Worm (Caenorhabditis elegans) whole organism, late embryonic: ENCODE data around the gene eor-1.

Source experiments
- C08G9.2 ChIP-seq: sonication (generic microtip); optimal IDR thresholded peaks from 2 replicates; lab custom pipeline; 2016; ENCODE audit warnings: mild to moderate bottlenecking, missing genetic modification characterization, moderate library complexity, missing compliant biosample characterization
- K02D7.2 ChIP-seq: sonication (generic microtip); optimal IDR thresholded peaks from 2 replicates; lab custom pipeline; 2017; ENCODE audit warnings: mild to moderate bottlenecking, missing genetic modification characterization, missing compliant biosample characterization
- K09A11.1 ChIP-seq: sonication (generic microtip); optimal IDR thresholded peaks from 2 replicates; lab custom pipeline; 2017; ENCODE audit warnings: antibody characterized with exemption, mild to moderate bottlenecking, missing genetic modification characterization, missing compliant biosample characterization; ENCODE audit not compliant: insufficient read depth
- T23F11.4 ChIP-seq: fragments of 200-800 bp; sonication (Bioruptor generic); optimal IDR thresholded peaks from 2 replicates; lab custom pipeline; 2018; ENCODE audit warnings: mild to moderate bottlenecking, missing genetic modification characterization, missing compliant biosample characterization
- Y22D7AL.16 ChIP-seq: sonication (generic microtip); optimal IDR thresholded peaks from 2 replicates; lab custom pipeline; 2016; ENCODE audit warnings: missing genetic modification characterization, missing compliant biosample characterization
- ama-1 ChIP-seq: fragments of 150-350 bp; optimal IDR thresholded peaks from 2 replicates; lab custom pipeline; 2014
- ceh-14 ChIP-seq: sonication (generic microtip); optimal IDR thresholded peaks from 2 replicates; lab custom pipeline; 2016; ENCODE audit warnings: missing genotype, missing genetic modification characterization, missing compliant biosample characterization
- ceh-22 ChIP-seq: sonication (generic microtip); optimal IDR thresholded peaks from 2 replicates; lab custom pipeline; 2017; ENCODE audit warnings: missing biosample characterization, missing genetic modification characterization
- ceh-30 ChIP-seq: fragments of 150-350 bp; optimal IDR thresholded peaks from 2 replicates; lab custom pipeline; 2014; ENCODE audit warnings: missing biosample characterization, missing genetic modification characterization
- ceh-31 ChIP-seq: sonication (generic microtip); optimal IDR thresholded peaks from 2 replicates; lab custom pipeline; 2016; ENCODE audit warnings: missing genetic modification characterization, missing compliant biosample characterization
- ceh-48 ChIP-seq: sonication (generic microtip); optimal IDR thresholded peaks from 2 replicates; lab custom pipeline; 2016; ENCODE audit warnings: missing genetic modification characterization, inconsistent platforms, missing compliant biosample characterization
- ceh-6 ChIP-seq: fragments of 200-800 bp; sonication (Bioruptor generic); optimal IDR thresholded peaks from 2 replicates; lab custom pipeline; 2018; ENCODE audit warnings: mild to moderate bottlenecking, missing genetic modification characterization, missing compliant biosample characterization
- ceh-9 ChIP-seq: sonication (generic microtip); optimal IDR thresholded peaks from 2 replicates; lab custom pipeline; 2016; ENCODE audit warnings: mild to moderate bottlenecking, missing genetic modification characterization, inconsistent platforms, missing compliant biosample characterization
- che-1 ChIP-seq: sonication (generic microtip); optimal IDR thresholded peaks from 2 replicates; lab custom pipeline; 2016; ENCODE audit warnings: mild to moderate bottlenecking, missing genetic modification characterization, missing compliant biosample characterization
- dmd-4 ChIP-seq: sonication (generic microtip); optimal IDR thresholded peaks from 2 replicates; lab custom pipeline; 2016; ENCODE audit warnings: borderline replicate concordance, missing genetic modification characterization, missing compliant biosample characterization
- dve-1 ChIP-seq: sonication (generic microtip); optimal IDR thresholded peaks from 2 replicates; lab custom pipeline; 2017; ENCODE audit warnings: antibody characterized with exemption, mild to moderate bottlenecking, missing genetic modification characterization, missing compliant biosample characterization
- elt-4 ChIP-seq: sonication (generic microtip); optimal IDR thresholded peaks from 2 replicates; lab custom pipeline; 2016; ENCODE audit warnings: missing genetic modification characterization, missing compliant biosample characterization
- fkh-6 ChIP-seq: sonication (generic microtip); optimal IDR thresholded peaks from 2 replicates; lab custom pipeline; 2016; ENCODE audit warnings: missing genetic modification characterization, missing compliant biosample characterization
- gmeb-2 ChIP-seq: sonication (generic microtip); optimal IDR thresholded peaks from 2 replicates; lab custom pipeline; 2016; ENCODE audit warnings: missing genetic modification characterization, inconsistent platforms, missing compliant biosample characterization
- hlh-13 ChIP-seq: fragments of 200-800 bp; sonication (Bioruptor generic); optimal IDR thresholded peaks from 2 replicates; lab custom pipeline; 2018; ENCODE audit warnings: mild to moderate bottlenecking, missing genetic modification characterization, missing compliant biosample characterization
- hlh-6 ChIP-seq: sonication (generic microtip); optimal IDR thresholded peaks from 2 replicates; lab custom pipeline; 2016; ENCODE audit warnings: missing genotype, missing genetic modification characterization, missing compliant biosample characterization
- hlh-8 ChIP-seq: sonication (generic microtip); optimal IDR thresholded peaks from 2 replicates; lab custom pipeline; 2016; ENCODE audit warnings: missing genotype, missing genetic modification characterization, missing compliant biosample characterization
- lim-6 ChIP-seq: sonication (generic microtip); optimal IDR thresholded peaks from 2 replicates; lab custom pipeline; 2016; ENCODE audit warnings: missing genetic modification characterization, missing compliant biosample characterization
- lin-11 ChIP-seq: fragments of 200-800 bp; sonication (Bioruptor generic); optimal IDR thresholded peaks from 2 replicates; lab custom pipeline; 2018; ENCODE audit warnings: mild to moderate bottlenecking, missing genetic modification characterization, missing compliant biosample characterization
- mec-3 ChIP-seq: sonication (generic microtip); optimal IDR thresholded peaks from 2 replicates; lab custom pipeline; 2016; ENCODE audit warnings: borderline replicate concordance, missing genetic modification characterization, missing compliant biosample characterization
- nfya-1 ChIP-seq: sonication (generic microtip); optimal IDR thresholded peaks from 2 replicates; lab custom pipeline; 2017; ENCODE audit warnings: missing genetic modification characterization, mild to moderate bottlenecking, missing compliant biosample characterization, antibody characterized with exemption, moderate library complexity
- nhr-11 ChIP-seq: fragments of 150-350 bp; optimal IDR thresholded peaks from 2 replicates; lab custom pipeline; 2014; ENCODE audit warnings: missing biosample characterization, missing genetic modification characterization
- nhr-232 ChIP-seq: sonication (generic microtip); optimal IDR thresholded peaks from 2 replicates; lab custom pipeline; 2016; ENCODE audit warnings: missing genetic modification characterization, missing compliant biosample characterization
- npax-4 ChIP-seq: sonication (generic microtip); optimal IDR thresholded peaks from 2 replicates; lab custom pipeline; 2016; ENCODE audit warnings: missing genetic modification characterization, missing compliant biosample characterization
- pat-9 ChIP-seq: fragments of 200-800 bp; sonication (Bioruptor generic); optimal IDR thresholded peaks from 2 replicates; lab custom pipeline; 2018; ENCODE audit warnings: mild to moderate bottlenecking, missing genetic modification characterization, moderate library complexity, missing compliant biosample characterization
- pax-1 ChIP-seq: fragments of 150-350 bp; optimal IDR thresholded peaks from 2 replicates; lab custom pipeline; 2014; ENCODE audit warnings: missing biosample characterization, missing genetic modification characterization
- pha-2 ChIP-seq: sonication (generic microtip); optimal IDR thresholded peaks from 2 replicates; lab custom pipeline; 2017; ENCODE audit warnings: mild to moderate bottlenecking, missing genetic modification characterization, missing compliant biosample characterization
- pha-4 ChIP-seq: fragments of 150-350 bp; optimal IDR thresholded peaks from 2 replicates; lab custom pipeline; 2018; ENCODE audit warnings: missing biosample characterization, missing genetic modification reagents, missing genetic modification characterization
- pqm-1 ChIP-seq: sonication (generic microtip); optimal IDR thresholded peaks from 2 replicates; lab custom pipeline; 2016; ENCODE audit warnings: missing genetic modification characterization, missing compliant biosample characterization
- ref-2 ChIP-seq: sonication (generic microtip); optimal IDR thresholded peaks from 2 replicates; lab custom pipeline; 2016; ENCODE audit warnings: missing genetic modification characterization, missing compliant biosample characterization
- sdc-2 ChIP-seq: sonication (generic microtip); optimal IDR thresholded peaks from 2 replicates; lab custom pipeline; 2016; ENCODE audit warnings: missing genotype, missing genetic modification characterization, missing compliant biosample characterization
- sox-2 ChIP-seq: fragments of 200-800 bp; sonication (Bioruptor generic); IDR thresholded peaks from 2 replicates; pipeline ENCODE4 v1.3.6; 2022; ENCODE audit warnings: missing genetic modification reagents, missing genetic modification characterization, missing compliant biosample characterization
- tbx-2 ChIP-seq: sonication (generic microtip); optimal IDR thresholded peaks from 2 replicates; lab custom pipeline; 2016; ENCODE audit warnings: missing genetic modification characterization, missing compliant biosample characterization
- tbx-7 ChIP-seq: sonication (generic microtip); optimal IDR thresholded peaks from 2 replicates; lab custom pipeline; 2016; ENCODE audit warnings: missing genotype, missing genetic modification characterization, missing compliant biosample characterization
- ttx-3 ChIP-seq: sonication (generic microtip); optimal IDR thresholded peaks from 2 replicates; lab custom pipeline; 2016; ENCODE audit warnings: missing genetic modification reagents, missing genetic modification characterization, missing compliant biosample characterization
- unc-3 ChIP-seq, 2 experiments: fragments of 200-800 bp in 1 of 2; sonication (Bioruptor generic) in 1 of 2; sonication (generic microtip) in 1 of 2; conservative IDR thresholded peaks in 1 of 2; optimal IDR thresholded peaks in 1 of 2; 2 replicates each; pipeline versions ENCODE4 v1.3.6 to Lab custom; 2016 to 2022; ENCODE audit warnings: missing compliant biosample characterization in 2 of 2, missing genetic modification characterization in 2 of 2, missing genetic modification reagents in 1 of 2
- unc-42 ChIP-seq: sonication (generic microtip); optimal IDR thresholded peaks from 2 replicates; lab custom pipeline; 2016; ENCODE audit warnings: missing genotype, missing genetic modification characterization, missing compliant biosample characterization
- unc-55 ChIP-seq: sonication (generic microtip); optimal IDR thresholded peaks from 2 replicates; lab custom pipeline; 2017; ENCODE audit warnings: missing biosample characterization, missing genetic modification reagents, missing genetic modification characterization
- zip-5 ChIP-seq: sonication (generic microtip); optimal IDR thresholded peaks from 2 replicates; lab custom pipeline; 2016; ENCODE audit warnings: missing genetic modification characterization, missing compliant biosample characterization
- ztf-16 ChIP-seq: sonication (generic microtip); optimal IDR thresholded peaks from 2 replicates; lab custom pipeline; 2017; ENCODE audit warnings: missing genetic modification characterization, missing compliant biosample characterization

Gene eor-1

ce11 chrIV:4749728-4750278, 49.2 kb downstream of the eor-1 start, which contains the start of the genes rpl-20 and Y17G9B.5 (continued):
- TF ChIP-seq che-1 (tag; lab: Kevin White, UChicago) (peak; percentile 49), ceh-22 (tag; lab: Kevin White, UChicago) (peak; percentile 29), sox-2 (peak; percentile 89), gmeb-2 (peak; percentile 80), Y22D7AL.16 (peak; percentile 41), hlh-13 (GFP tag; lab: Kevin White, UChicago) (peak; percentile 62), pha-2 (tag; lab: Kevin White, UChicago) (peak; percentile 79), C08G9.2 (tag; lab: Kevin White, UChicago) (peak; percentile 70), ref-2 (tag; lab: Kevin White, UChicago) (peak; percentile 99), ceh-14 (tag; lab: Kevin White, UChicago) (peak; percentile 93), zip-5 (tag; lab: Kevin White, UChicago) (peak; percentile 48), sdc-2 (tag; lab: Kevin White, UChicago) (peak; percentile 68), nhr-232 (no peak), dmd-4 (tag; lab: Kevin White, UChicago) (no peak), unc-3 (GFP tag; conservative IDR thresholded peaks at IDR 0.05; lab: Robert Waterston, UW) (peak; percentile 80), unc-3 (tag; optimal IDR thresholded peaks at IDR 0.05; lab: Kevin White, UChicago) (peak; percentile 83), ceh-9 (no peak), ceh-30 (peak; percentile 99), npax-4 (tag; lab: Kevin White, UChicago) (no peak), dve-1 (tag; lab: Kevin White, UChicago) (peak; percentile 94), elt-4 (tag; lab: Kevin White, UChicago) (no peak), pax-1 (tag; lab: Kevin White, UChicago) (peak; percentile 85), unc-42 (tag; lab: Kevin White, UChicago) (peak; percentile 98), nfya-1 (tag; lab: Kevin White, UChicago) (peak; percentile 99), tbx-7 (tag; lab: Kevin White, UChicago) (peak; percentile 61), pha-4 (tag; lab: Kevin White, UChicago) (no peak), ztf-16 (tag; lab: Kevin White, UChicago) (peak; percentile 96), K02D7.2 (tag; lab: Kevin White, UChicago) (peak; percentile 72), ttx-3 (tag; lab: Kevin White, UChicago) (peak; percentile 80), ceh-6 (GFP tag; lab: Kevin White, UChicago) (peak; percentile 60), tbx-2 (tag; lab: Kevin White, UChicago) (peak; percentile 97), ama-1 (lab: Kevin White, UChicago) (no peak), T23F11.4 (peak; percentile 79), nhr-11 (tag; lab: Kevin White, UChicago) (peak; percentile 55), lim-6 (tag; lab: Kevin White, UChicago) (peak; percentile 11), pat-9 (peak; percentile 82), fkh-6 (tag; lab: Kevin White, UChicago) (peak; percentile 40), K09A11.1 (tag; lab: Kevin White, UChicago) (peak; percentile 86), lin-11 (peak; percentile 60), ceh-31 (peak; percentile 93), ceh-48 (tag; lab: Kevin White, UChicago) (peak; percentile 77), hlh-8 (tag; lab: Kevin White, UChicago) (peak; percentile 72), hlh-6 (tag; lab: Kevin White, UChicago) (no peak)
- TF ChIP-seq, all 69 proteins: peak for 59

ce11 chrIV:4749155-4749554, 49.8 kb downstream of the eor-1 start:
- TF ChIP-seq nfya-1 (tag; lab: Kevin White, UChicago) (no peak), dve-1 (tag; lab: Kevin White, UChicago) (no peak), unc-55 (GFP tag; lab: Kevin White, UChicago) (no peak), lin-11 (no peak), unc-42 (tag; lab: Kevin White, UChicago) (no peak), ref-2 (tag; lab: Kevin White, UChicago) (no peak), ceh-30 (no peak), pqm-1 (tag; lab: Kevin White, UChicago) (no peak), K02D7.2 (tag; lab: Kevin White, UChicago) (no peak), ceh-22 (tag; lab: Kevin White, UChicago) (no peak), gmeb-2 (no peak), mec-3 (tag; lab: Kevin White, UChicago) (no peak), zip-5 (tag; lab: Kevin White, UChicago) (no peak)
